Worm (Caenorhabditis elegans) whole organism, dauer: ENCODE measurements around the gene Y17G7B.17.

Experiments
- unc-62 ChIP-seq: sonication (generic microtip); optimal IDR thresholded peaks from 2 replicates; lab custom pipeline; 2017; ENCODE audit warnings: missing biosample characterization, missing genetic modification reagents, missing genetic modification characterization

Gene Y17G7B.17

DNA sequence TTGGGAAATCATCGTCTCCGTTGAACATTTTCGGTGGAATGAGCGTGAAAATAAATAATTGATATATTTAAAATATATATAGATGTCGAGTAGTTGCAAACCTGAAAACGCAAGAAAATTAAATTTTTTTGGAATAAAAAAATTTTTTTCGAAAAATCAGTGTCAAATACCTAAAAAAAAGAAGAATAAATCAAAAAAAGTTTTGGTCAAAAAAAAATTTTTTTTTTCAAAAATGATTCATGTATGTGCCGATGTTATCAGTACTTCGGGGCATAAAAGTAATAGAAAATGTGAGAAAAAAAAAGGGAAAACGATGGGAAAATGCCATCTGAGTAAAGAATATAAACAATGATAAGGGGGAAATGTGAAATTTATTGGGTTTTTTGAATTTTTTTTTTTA is at the start of gene Y17G7B.17:
Gene Y17G7B.17, minus strand, starts transcription at position 101 of the 400 bp plus-strand sequence.
- no peak for TF ChIP-seq unc-62 (GFP tag; lab: Kevin White, UChicago)

- no peak for TF ChIP-seq unc-62 (GFP tag; lab: Kevin White, UChicago)
Measured at ce11 chrII:12147331-12147730, 47.5 kb upstream of the Y17G7B.17 start, which contains the start of gene Y57A10A.2. Y57A10A.2 (plus strand) TSS chrII:12147631.

ce11 chrII:12143558-12143957 is 43.8 kb upstream of the Y17G7B.17 start:
- no peak for TF ChIP-seq unc-62 (GFP tag; lab: Kevin White, UChicago)

ce11 chrII:12137983-12138382 is 38.2 kb upstream of the Y17G7B.17 start:
- TF ChIP-seq unc-62 (GFP tag; lab: Kevin White, UChicago) = no peak

DNA sequence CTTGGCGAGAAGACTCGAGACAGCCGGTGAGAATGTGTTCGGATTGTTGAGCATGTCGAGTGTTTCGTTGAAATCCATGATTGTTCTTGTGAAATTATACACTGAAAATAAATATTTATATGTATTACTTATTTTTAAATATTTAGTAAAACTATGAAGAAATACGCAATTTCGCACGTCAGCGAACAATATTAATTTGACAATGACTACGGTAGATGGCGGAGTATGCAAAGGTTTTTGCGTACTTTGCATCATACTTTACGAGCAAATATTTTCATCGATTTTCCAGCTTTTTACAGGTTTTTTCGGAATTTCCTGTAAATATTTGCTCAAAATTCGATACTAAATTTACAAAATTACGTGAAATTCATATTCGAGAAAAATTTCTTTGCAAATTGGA is 31.1 kb upstream of the Y17G7B.17 start, which contains the start of gene set-24:
Gene set-24, minus strand, starts transcription at position 101 of the 400 bp plus-strand sequence.
- no peak for TF ChIP-seq unc-62 (GFP tag; lab: Kevin White, UChicago)

ce11 chrII:12130393-12130792 is 30.6 kb upstream of the Y17G7B.17 start:
- no peak for TF ChIP-seq unc-62 (GFP tag; lab: Kevin White, UChicago)

DNA sequence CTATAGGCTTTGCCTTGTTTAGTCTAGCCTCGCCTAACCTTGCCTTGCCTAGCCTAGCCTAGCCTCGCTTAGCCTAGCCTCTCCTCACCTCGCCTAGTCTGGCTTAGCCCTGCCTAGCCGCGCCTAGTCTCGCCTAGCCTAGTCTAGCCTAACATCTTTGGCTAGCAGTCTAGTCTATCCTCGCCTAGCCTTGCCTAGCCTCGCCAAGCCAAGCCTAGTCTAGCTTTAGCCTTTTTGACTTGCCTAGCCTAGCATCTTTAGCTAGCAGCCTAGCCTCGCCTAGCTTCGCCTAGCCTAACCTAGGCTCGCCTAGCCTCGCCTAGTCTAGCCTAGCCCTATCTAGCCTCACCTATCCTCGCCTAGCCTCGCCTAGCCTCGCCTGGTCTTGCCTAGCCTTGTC is 11.2 kb upstream of the Y17G7B.17 start:
- TF ChIP-seq unc-62 (GFP tag; lab: Kevin White, UChicago) = no peak

ce11 chrII:12108843-12109242 is 9.1 kb upstream of the Y17G7B.17 start:
- no peak for TF ChIP-seq unc-62 (GFP tag; lab: Kevin White, UChicago)

- TF ChIP-seq unc-62 (GFP tag; lab: Kevin White, UChicago) = no peak
Measured at ce11 chrII:12107840-12108239, 8.1 kb upstream of the Y17G7B.17 start, which contains the start of gene Y17G7B.18. Y17G7B.18 (minus strand) TSS chrII:12107857.

DNA sequence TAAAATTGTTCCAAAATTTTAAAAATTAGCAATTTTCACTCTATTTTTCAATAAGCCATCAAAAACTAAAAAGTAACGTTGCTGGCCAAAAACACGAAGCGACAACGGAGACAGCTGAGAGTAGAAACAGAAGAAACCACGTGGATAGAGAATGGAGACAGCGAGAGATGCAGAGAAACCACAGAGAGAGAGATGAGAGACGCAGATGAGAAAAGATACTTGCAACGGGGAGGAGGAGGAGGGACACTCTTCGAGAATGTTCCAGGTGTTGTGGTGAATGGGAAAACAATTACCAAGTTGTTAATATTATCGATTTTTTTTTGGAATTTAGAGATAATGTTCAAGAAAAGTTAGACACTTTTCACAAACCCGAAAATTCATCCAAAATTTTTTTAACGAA is 2.6 kb upstream of the Y17G7B.17 start:
- no peak for TF ChIP-seq unc-62 (GFP tag; lab: Kevin White, UChicago)

- TF ChIP-seq unc-62 (GFP tag; lab: Kevin White, UChicago) = no peak
Measured at ce11 chrII:12098716-12099115, 1.1 kb downstream of the Y17G7B.17 start.

- TF ChIP-seq unc-62 (GFP tag; lab: Kevin White, UChicago) = no peak
Measured at ce11 chrII:12095022-12095421, 4.8 kb downstream of the Y17G7B.17 start.

DNA sequence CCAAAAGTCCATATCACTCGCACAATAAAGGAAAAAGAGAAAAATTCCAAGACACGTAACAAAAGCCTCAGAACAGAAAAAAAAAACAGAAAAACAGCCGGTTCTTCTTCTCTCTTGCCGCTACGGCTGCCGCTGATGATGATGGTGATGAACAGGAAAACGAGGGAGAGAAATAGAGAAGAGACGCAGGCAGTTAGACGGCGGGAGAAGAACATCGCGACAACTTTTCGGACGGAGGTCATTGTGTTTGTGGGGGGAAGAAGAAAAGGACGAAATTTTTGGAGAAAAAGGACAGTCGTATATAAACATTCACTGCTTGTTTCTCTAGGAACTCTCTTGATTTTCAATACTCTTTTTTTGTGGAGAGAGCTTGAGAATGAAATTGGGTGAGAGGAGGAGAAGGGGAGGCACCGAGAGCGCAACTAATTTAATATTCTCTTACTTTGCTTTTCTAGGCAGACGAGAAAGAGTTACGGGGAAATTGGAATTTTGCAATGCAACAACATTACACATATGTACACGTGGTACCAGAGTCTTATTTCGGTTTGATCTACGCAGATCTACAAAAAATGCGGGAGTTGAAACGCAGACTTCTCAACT is 10.1 kb downstream of the Y17G7B.17 start:
- TF ChIP-seq unc-62 (GFP tag; lab: Kevin White, UChicago) = no peak

DNA sequence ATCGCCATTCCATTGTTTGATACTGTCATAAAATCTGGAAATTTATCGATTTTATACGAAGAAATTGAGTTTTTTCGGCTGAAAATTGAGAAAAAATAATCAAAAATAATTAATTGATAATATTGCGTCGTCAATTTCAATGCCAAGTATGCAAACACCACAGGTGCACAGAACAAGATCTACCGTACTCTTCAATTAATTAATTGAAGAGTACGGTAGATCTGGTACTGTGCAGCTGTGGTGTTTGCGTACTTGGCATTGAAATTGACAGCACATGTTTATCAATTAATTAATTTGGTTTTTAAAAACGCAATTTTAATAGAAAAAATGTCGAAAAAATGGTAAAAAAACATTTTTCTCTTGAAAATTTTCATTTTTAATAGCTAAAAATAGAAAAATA is 11.0 kb downstream of the Y17G7B.17 start, which contains the start of gene cnt-1:
Gene cnt-1, minus strand, starts transcription at position 36 of the 400 bp plus-strand sequence.
- TF ChIP-seq unc-62 (GFP tag; lab: Kevin White, UChicago) = no peak

DNA sequence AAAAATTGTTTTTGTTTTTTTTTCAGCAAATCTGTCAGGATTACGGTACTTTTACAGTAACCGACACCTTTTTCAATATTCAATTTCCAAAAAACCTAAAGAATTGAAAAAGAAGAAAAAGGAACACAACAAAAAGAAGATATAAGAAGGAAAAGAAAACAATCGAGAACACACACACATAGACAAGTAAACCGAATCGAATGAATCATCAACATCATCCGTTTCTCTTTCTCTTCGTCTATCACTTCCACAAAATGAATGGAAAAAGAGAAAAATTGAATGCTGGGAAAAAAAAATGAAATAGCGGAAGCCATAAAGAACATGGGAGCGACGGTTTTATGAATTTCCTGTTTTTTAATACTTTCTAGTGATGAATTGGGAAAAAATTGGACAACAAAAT is 18.3 kb downstream of the Y17G7B.17 start:
- no peak for TF ChIP-seq unc-62 (GFP tag; lab: Kevin White, UChicago)

ce11 chrII:12080015-12080414 is 19.8 kb downstream of the Y17G7B.17 start:
- no peak for TF ChIP-seq unc-62 (GFP tag; lab: Kevin White, UChicago)

DNA sequence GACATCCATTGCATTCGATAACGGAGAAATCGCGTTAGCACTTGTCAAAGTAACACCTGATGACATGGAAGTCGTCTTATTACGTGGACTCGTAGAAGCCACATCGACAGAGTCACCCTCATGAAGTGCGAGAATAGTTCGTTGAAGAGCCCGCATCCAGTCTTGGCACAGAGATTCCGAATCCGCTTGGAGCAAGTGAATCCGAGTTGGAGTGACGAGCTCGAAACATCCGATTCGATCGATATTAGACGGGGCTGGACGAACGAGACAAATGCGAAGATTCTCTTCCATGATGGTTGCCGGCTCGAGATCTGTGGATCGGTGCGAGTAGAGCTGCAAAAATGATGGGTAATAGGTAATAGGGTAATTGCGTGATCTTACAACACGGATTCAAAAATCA is 22.5 kb downstream of the Y17G7B.17 start:
- no peak for TF ChIP-seq unc-62 (GFP tag; lab: Kevin White, UChicago)
